Fruit fly (Drosophila melanogaster): ENCODE data around the gene RpS5a.

The RpS5a gene

dm6 chrX:17132685-17133084, 15.4 kb downstream of the RpS5a start (continued):
- TF ChIP-seq h (optimal IDR thresholded peaks at IDR 0.05) (no peak), amos (GFP tag; IDR thresholded peaks at IDR 0.05; ENCODE audit: partially characterized antibody) (no peak), nerfin-2 (GFP tag; IDR thresholded peaks at IDR 0.05; ENCODE audit: partially characterized antibody) (no peak), CG6689 (GFP tag; IDR thresholded peaks at IDR 0.05) (peak; percentile 24; the same call in 1 of the 2 replicates), wor (GFP tag; IDR thresholded peaks at IDR 0.05) (no peak), Scr (GFP tag; IDR thresholded peaks at IDR 0.05; ENCODE audit: partially characterized antibody) (no peak), CG12744 (GFP tag; optimal IDR thresholded peaks at IDR 0.05) (no peak), CG9437 (GFP tag; optimal IDR thresholded peaks at IDR 0.05) (no peak), CG3838 (GFP tag; optimal IDR thresholded peaks at IDR 0.05) (no peak), CG1792 (GFP tag; optimal IDR thresholded peaks at IDR 0.05) (no peak), Lim3 (GFP tag; IDR thresholded peaks at IDR 0.05) (no peak), CG12659 (GFP tag; optimal IDR thresholded peaks at IDR 0.05) (peak; percentile 13), ssp (GFP tag; IDR thresholded peaks at IDR 0.05) (no peak), CG14014 (GFP tag; IDR thresholded peaks at IDR 0.05) (no peak), btn (GFP tag; optimal IDR thresholded peaks at IDR 0.05) (no peak), slp2 (GFP tag; optimal IDR thresholded peaks at IDR 0.05) (no peak), row (GFP tag; IDR thresholded peaks at IDR 0.05) (peak; percentile 15; the same call in 1 of the 3 replicates), bbx (GFP tag; IDR thresholded peaks at IDR 0.05; ENCODE audit: partially characterized antibody) (no peak), CG6175 (GFP tag; IDR thresholded peaks at IDR 0.05) (no peak), Gug (GFP tag; IDR thresholded peaks at IDR 0.05) (no peak), gcm2 (GFP tag; optimal IDR thresholded peaks at IDR 0.05) (no peak), Stat92E (GFP tag; optimal IDR thresholded peaks at IDR 0.05) (no peak), CG3726 (GFP tag; IDR thresholded peaks at IDR 0.05) (no peak), CG10462 (GFP tag; optimal IDR thresholded peaks at IDR 0.05) (no peak), Hr3 (GFP tag; optimal IDR thresholded peaks at IDR 0.05) (no peak), vnd (GFP tag; IDR thresholded peaks at IDR 0.05; ENCODE audit: partially characterized antibody) (no peak), CG4424 (GFP tag; optimal IDR thresholded peaks at IDR 0.05) (peak; percentile 18), Fer1 (GFP tag; optimal IDR thresholded peaks at IDR 0.05) (peak; percentile 5)

dm6 chrX:17129733-17130466, 18.2 kb downstream of the RpS5a start:
- TF ChIP-seq Dip3 (GFP tag; optimal IDR thresholded peaks at IDR 0.05) (no peak), cad (GFP tag; optimal IDR thresholded peaks at IDR 0.05) (no peak), ap (GFP tag; IDR thresholded peaks at IDR 0.05) (peak; percentile 63; the same call in 1 of the 2 replicates), CG14667 (GFP tag; IDR thresholded peaks at IDR 0.05) (peak; percentile 63; the same call in 1 of the 2 replicates), hb (GFP tag; IDR thresholded peaks at IDR 0.05; ENCODE audit: partially characterized antibody) (no peak), sug (tag; optimal IDR thresholded peaks at IDR 0.05) (peak; percentile 65), Side (GFP tag; optimal IDR thresholded peaks at IDR 0.05) (no peak), Sin3A (optimal IDR thresholded peaks at IDR 0.05) (no peak), CG8388 (GFP tag; optimal IDR thresholded peaks at IDR 0.05) (peak; percentile 82), CG30431 (GFP tag; optimal IDR thresholded peaks at IDR 0.05) (peak; percentile 57), Bdp1 (GFP tag; optimal IDR thresholded peaks at IDR 0.05) (no peak), HmgZ (tag; optimal IDR thresholded peaks at IDR 0.05) (peak; percentile 56), CG16779 (GFP tag; IDR thresholded peaks at IDR 0.05) (no peak), CG8089 (GFP tag; optimal IDR thresholded peaks at IDR 0.05) (no peak), CG4707 (GFP tag; optimal IDR thresholded peaks at IDR 0.05) (peak; percentile 8), CG6791 (GFP tag; IDR thresholded peaks at IDR 0.05; ENCODE audit: partially characterized antibody) (no peak), ato (GFP tag; IDR thresholded peaks at IDR 0.05; ENCODE audit: partially characterized antibody) (no peak), en (GFP tag; optimal IDR thresholded peaks at IDR 0.05) (no peak), CG16815 (GFP tag; optimal IDR thresholded peaks at IDR 0.05) (peak; percentile 9), usp (GFP tag; optimal IDR thresholded peaks at IDR 0.05) (no peak), Sry-β (GFP tag; optimal IDR thresholded peaks at IDR 0.05) (no peak), CG11504 (tag; optimal IDR thresholded peaks at IDR 0.05) (peak; percentile 88), fd3F (GFP tag; optimal IDR thresholded peaks at IDR 0.05) (peak; percentile 69), Nf-YB (GFP tag; optimal IDR thresholded peaks at IDR 0.05) (peak; percentile 70)

All from whole organism, embryonic.